Fruit fly (Drosophila melanogaster): ENCODE results near the gene Nepl16.

DNA sequence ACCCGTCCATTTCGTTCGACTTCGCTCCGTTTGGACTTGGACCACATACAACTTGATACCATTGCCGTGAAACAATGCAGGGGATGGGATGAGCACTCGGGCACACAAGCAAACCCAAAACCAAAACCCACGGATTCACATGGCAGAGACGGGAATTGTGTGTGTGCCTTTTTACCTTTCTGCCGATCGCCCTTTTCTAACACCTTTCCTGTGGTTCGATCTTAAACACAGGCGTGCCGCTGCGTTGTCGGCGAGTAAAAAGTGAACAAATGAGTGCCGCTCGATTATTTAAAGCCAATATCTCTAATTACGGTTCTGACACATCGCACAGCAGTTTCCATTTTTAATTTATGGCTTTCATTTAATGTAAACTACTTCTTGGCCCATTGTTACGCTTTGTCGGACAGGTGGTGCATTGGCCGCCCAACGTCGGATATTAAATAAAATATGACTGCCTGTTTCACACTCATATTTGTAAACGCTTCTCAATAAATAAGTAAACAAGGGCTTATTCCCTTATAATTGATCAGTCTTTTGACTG is 35.0 kb downstream of the Nepl16 start:
- TF ChIP-seq H15 (GFP tag; IDR thresholded peaks at IDR 0.05) = no peak
- no peak for TF ChIP-seq gcm2 (GFP tag; optimal IDR thresholded peaks at IDR 0.05)
- no peak for TF ChIP-seq CG4360 (GFP tag; IDR thresholded peaks at IDR 0.05)
- TF ChIP-seq CG8281 (tag; optimal IDR thresholded peaks at IDR 0.05) = no peak
- no peak for TF ChIP-seq CG31224 (GFP tag; IDR thresholded peaks at IDR 0.05)
- no peak for TF ChIP-seq Hr51 (GFP tag; optimal IDR thresholded peaks at IDR 0.05)
- TF ChIP-seq prd (optimal IDR thresholded peaks at IDR 0.05) = no peak
- no peak for TF ChIP-seq prd (GFP tag; IDR thresholded peaks at IDR 0.05)
- TF ChIP-seq BEAF-32 (GFP tag; optimal IDR thresholded peaks at IDR 0.05) = no peak
- TF ChIP-seq Dip2 (GFP tag; IDR thresholded peaks at IDR 0.05) = no peak
